Fruit fly (Drosophila melanogaster) S2 (cell line): ENCODE data around the gene Sec16.

Experiments used
- CG8478 ChIP-seq: fragments of >200 bp; optimal IDR thresholded peaks from 2 replicates; lab custom pipeline; 2018
- CTCF ChIP-seq, 2 experiments: fragments of >200 bp; optimal IDR thresholded peaks; 2 replicates each; lab custom pipeline; 2018

DNA sequence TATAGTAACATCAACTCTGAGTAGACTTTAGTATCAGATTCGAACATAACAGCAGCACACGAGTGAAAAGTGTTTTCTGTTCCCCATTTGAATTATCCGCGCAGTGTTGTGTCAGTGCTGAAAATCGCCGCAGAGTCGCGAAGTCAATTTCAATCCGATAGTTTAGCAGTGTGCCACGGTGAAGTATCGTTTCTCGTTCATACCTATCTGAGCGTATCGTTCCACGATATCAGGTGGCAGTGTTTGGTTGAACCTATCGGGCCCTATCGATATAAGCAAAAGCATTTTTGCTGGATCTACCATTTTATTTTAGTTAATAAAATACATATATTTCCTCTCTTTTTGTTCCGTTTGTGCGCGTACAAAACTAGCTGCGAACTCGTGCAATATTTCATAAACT, 57.7 kb downstream of the Sec16 start, which contains the start of gene CkIalpha:
- TF ChIP-seq CG8478 (lab: Kevin White, UChicago) (no peak), CTCF (optimal IDR thresholded peaks at IDR 0.05; lab: Kevin White, UChicago) (peak; percentile 9 to 47)
